Fruit fly (Drosophila melanogaster) whole organism, embryonic: ENCODE results near the gene CG13928.

Experiments used
- Adf1 ChIP-seq: fragments of 200-800 bp; sonication (Bioruptor generic); IDR thresholded peaks from 2 replicates; pipeline ENCODE4 v1.3.6; 2022; ENCODE audit warnings: missing biosample characterization, missing genetic modification characterization
- CG10543 ChIP-seq: fragments of 200-800 bp; sonication (Bioruptor generic); optimal IDR thresholded peaks from 3 replicates; lab custom pipeline; 2017; ENCODE audit warnings: missing biosample characterization, mild to moderate bottlenecking, missing genetic modification characterization, moderate library complexity
- CG11695 ChIP-seq: fragments of 200-800 bp; sonication (Bioruptor generic); IDR thresholded peaks from 3 replicates; pipeline ENCODE4 v1.3.6; 2022; ENCODE audit warnings: missing biosample characterization, missing genetic modification characterization
- CG12071 ChIP-seq: fragments of 200-800 bp; sonication (Bioruptor generic); optimal IDR thresholded peaks from 3 replicates; lab custom pipeline; 2018; ENCODE audit warnings: missing biosample characterization, mild to moderate bottlenecking, missing genetic modification characterization
- CG12155 ChIP-seq: fragments of 200-800 bp; sonication (Bioruptor generic); optimal IDR thresholded peaks from 3 replicates; lab custom pipeline; 2016; ENCODE audit warnings: missing biosample characterization, missing genetic modification characterization
- CG15601 ChIP-seq: fragments of 200-800 bp; sonication (Bioruptor generic); optimal IDR thresholded peaks from 3 replicates; lab custom pipeline; 2019; ENCODE audit warnings: missing biosample characterization, mild to moderate bottlenecking, missing genetic modification characterization, moderate library complexity
- CG16863 ChIP-seq: fragments of 200-800 bp; sonication (Bioruptor generic); optimal IDR thresholded peaks from 3 replicates; lab custom pipeline; 2016; ENCODE audit warnings: missing biosample characterization, missing genetic modification characterization
- CG17568 ChIP-seq: fragments of 200-800 bp; sonication (Bioruptor generic); optimal IDR thresholded peaks from 2 replicates; lab custom pipeline; 2018; ENCODE audit warnings: missing biosample characterization, mild to moderate bottlenecking, missing genetic modification characterization, moderate library complexity
- CG17612 ChIP-seq: fragments of 200-800 bp; sonication (Bioruptor generic); IDR thresholded peaks from 2 replicates; pipeline ENCODE4 v1.3.6; 2022; ENCODE audit warnings: missing biosample characterization, missing genetic modification characterization
- CG18262 ChIP-seq: fragments of 200-800 bp; optimal IDR thresholded peaks from 3 replicates; lab custom pipeline; 2019; ENCODE audit warnings: missing biosample characterization, mild to moderate bottlenecking, missing genetic modification characterization, moderate library complexity
- CG2116 ChIP-seq: fragments of 200-800 bp; sonication (Bioruptor generic); optimal IDR thresholded peaks from 3 replicates; lab custom pipeline; 2018; ENCODE audit warnings: missing biosample characterization, mild to moderate bottlenecking, missing genetic modification characterization
- CG31224 ChIP-seq: fragments of 200-800 bp; sonication (Bioruptor generic); IDR thresholded peaks from 2 replicates; pipeline ENCODE4 v1.3.6; 2022; ENCODE audit warnings: missing biosample characterization, missing genetic modification characterization
- CG33557 ChIP-seq: fragments of 200-800 bp; sonication (Bioruptor generic); optimal IDR thresholded peaks from 2 replicates; lab custom pipeline; 2019; ENCODE audit warnings: missing biosample characterization, mild to moderate bottlenecking, missing genetic modification characterization, moderate library complexity
- CG3726 ChIP-seq: fragments of 200-800 bp; sonication (Bioruptor generic); IDR thresholded peaks from 3 replicates; pipeline ENCODE4, ENCODE4 v1.3.6; 2022; ENCODE audit warnings: missing biosample characterization, missing genetic modification characterization
- CG3838 ChIP-seq: fragments of 200-800 bp; sonication (Bioruptor generic); optimal IDR thresholded peaks from 3 replicates; lab custom pipeline; 2016; ENCODE audit warnings: missing biosample characterization, missing genetic modification characterization
- CG4424 ChIP-seq: fragments of 200-800 bp; sonication (Bioruptor generic); optimal IDR thresholded peaks from 3 replicates; lab custom pipeline; 2016; ENCODE audit warnings: missing biosample characterization, missing genetic modification characterization
- CG5180 ChIP-seq: fragments of 200-800 bp; sonication (Bioruptor generic); optimal IDR thresholded peaks from 3 replicates; lab custom pipeline; 2017; ENCODE audit warnings: missing biosample characterization, missing genetic modification characterization, mild to moderate bottlenecking, moderate library complexity, missing genetic modification reagents
- CG6272 ChIP-seq: fragments of 200-800 bp; sonication (Bioruptor generic); IDR thresholded peaks from 2 replicates; pipeline ENCODE4 v1.3.6; 2022; ENCODE audit warnings: missing biosample characterization, missing genetic modification characterization
- CG6854 ChIP-seq: fragments of 200-800 bp; sonication (Bioruptor generic); optimal IDR thresholded peaks from 3 replicates; lab custom pipeline; 2017; ENCODE audit warnings: missing biosample characterization, mild to moderate bottlenecking, missing genetic modification characterization
- CG8388 ChIP-seq: fragments of 200-800 bp; sonication (Bioruptor generic); optimal IDR thresholded peaks from 2 replicates; lab custom pipeline; 2019; ENCODE audit warnings: missing biosample characterization, mild to moderate bottlenecking, missing genetic modification characterization, moderate library complexity
- CG8924 ChIP-seq: fragments of 200-800 bp; optimal IDR thresholded peaks from 3 replicates; lab custom pipeline; 2019; ENCODE audit warnings: missing biosample characterization, mild to moderate bottlenecking, missing genetic modification characterization, moderate library complexity
- CG9797 ChIP-seq: fragments of 200-800 bp; sonication (Bioruptor generic); optimal IDR thresholded peaks from 3 replicates; lab custom pipeline; 2018; ENCODE audit warnings: missing biosample characterization, mild to moderate bottlenecking, missing genetic modification characterization
- Drgx ChIP-seq: fragments of 200-800 bp; sonication (Bioruptor generic); IDR thresholded peaks from 2 replicates; pipeline ENCODE4 v1.3.6; 2022; ENCODE audit warnings: missing biosample characterization, missing genetic modification characterization
- Fer3 ChIP-seq: fragments of 200-800 bp; sonication (Bioruptor generic); optimal IDR thresholded peaks from 2 replicates; lab custom pipeline; 2018; ENCODE audit warnings: missing biosample characterization, mild to moderate bottlenecking, missing genetic modification characterization, moderate library complexity
- HLHmδ ChIP-seq: fragments of 200-800 bp; sonication (Bioruptor generic); optimal IDR thresholded peaks from 2 replicates; lab custom pipeline; 2018; ENCODE audit warnings: missing biosample characterization, mild to moderate bottlenecking, missing genetic modification characterization, moderate library complexity
- HmgZ ChIP-seq: fragments of 200-800 bp; sonication (Bioruptor generic); optimal IDR thresholded peaks from 2 replicates; lab custom pipeline; 2018; ENCODE audit warnings: missing biosample characterization, mild to moderate bottlenecking, missing genetic modification characterization
- Hmr ChIP-seq: fragments of 200-800 bp; sonication (Bioruptor generic); optimal IDR thresholded peaks from 3 replicates; lab custom pipeline; 2017; ENCODE audit warnings: mild to moderate bottlenecking, missing biosample characterization, missing genetic modification reagents, missing genetic modification characterization
- Kr ChIP-seq: fragments of 200-800 bp; sonication (Bioruptor generic); optimal IDR thresholded peaks from 2 replicates; lab custom pipeline; 2017; ENCODE audit warnings: missing biosample characterization, mild to moderate bottlenecking, missing genetic modification characterization
- MBD-R2 ChIP-seq: fragments of 200-800 bp; sonication (Bioruptor generic); IDR thresholded peaks from 2 replicates; pipeline ENCODE4 v1.3.6; 2022; ENCODE audit warnings: missing biosample characterization, missing genetic modification characterization
- Mes4 ChIP-seq: fragments of 200-800 bp; sonication (Bioruptor generic); optimal IDR thresholded peaks from 2 replicates; lab custom pipeline; 2016; ENCODE audit warnings: missing biosample characterization, missing genetic modification characterization
- Mrtf ChIP-seq: fragments of 200-800 bp; sonication (Bioruptor generic); IDR thresholded peaks from 3 replicates; pipeline ENCODE4 v1.3.6; 2022; ENCODE audit warnings: missing biosample characterization, missing genetic modification characterization
- Nf-YC ChIP-seq: fragments of 200-800 bp; optimal IDR thresholded peaks from 3 replicates; lab custom pipeline; 2019; ENCODE audit warnings: missing biosample characterization, mild to moderate bottlenecking, missing genetic modification characterization, moderate library complexity
- Pdp1 ChIP-seq, 2 experiments: fragments of 200-800 bp; sonication (Bioruptor generic); optimal IDR thresholded peaks; 3 replicates each; lab custom pipeline; 2016; ENCODE audit warnings: missing biosample characterization in 2 of 2, missing genetic modification characterization in 2 of 2, mild to moderate bottlenecking in 1 of 2, moderate library complexity in 1 of 2
- Vsx1 ChIP-seq: fragments of 200-800 bp; sonication (Bioruptor generic); optimal IDR thresholded peaks from 2 replicates; lab custom pipeline; 2017; ENCODE audit warnings: missing biosample characterization, mild to moderate bottlenecking, missing genetic modification characterization, missing genetic modification reagents
- amos ChIP-seq: fragments of 200-800 bp; sonication (Bioruptor generic); IDR thresholded peaks from 2 replicates; pipeline ENCODE4 v1.3.6; 2022; ENCODE audit warnings: missing biosample characterization, missing genetic modification characterization; ENCODE audit not compliant: partially characterized antibody
- eve ChIP-seq, 2 experiments: fragments of >200 bp; optimal IDR thresholded peaks; 2 replicates each; lab custom pipeline; 2017; ENCODE audit warnings: missing biosample characterization in 2 of 2, missing genetic modification characterization in 2 of 2
- ewg ChIP-seq: fragments of 200-800 bp; sonication (Bioruptor generic); optimal IDR thresholded peaks from 3 replicates; lab custom pipeline; 2017; ENCODE audit warnings: mild to moderate bottlenecking, missing biosample characterization, missing genetic modification reagents, missing genetic modification characterization
- fu2 ChIP-seq: fragments of 200-800 bp; sonication (Bioruptor generic); optimal IDR thresholded peaks from 2 replicates; lab custom pipeline; 2016; ENCODE audit warnings: missing biosample characterization, missing genetic modification characterization
- ham ChIP-seq: fragments of 200-800 bp; sonication (Bioruptor generic); IDR thresholded peaks from 2 replicates; pipeline ENCODE4 v1.3.6; 2022; ENCODE audit warnings: missing biosample characterization, missing genetic modification characterization
- hkb ChIP-seq, 2 experiments: fragments of 200-800 bp in 1 of 2; fragments of >200 bp in 1 of 2; sonication (Bioruptor generic) in 1 of 2; IDR thresholded peaks in 1 of 2; optimal IDR thresholded peaks in 1 of 2; 2 replicates each; pipeline versions ENCODE4 v1.3.6 to Lab custom; 2017 to 2022; ENCODE audit warnings: missing biosample characterization in 1 of 2, missing genetic modification characterization in 1 of 2
- mam ChIP-seq: fragments of 200-800 bp; sonication (Bioruptor generic); optimal IDR thresholded peaks from 3 replicates; lab custom pipeline; 2016; ENCODE audit warnings: missing biosample characterization, missing genetic modification characterization
- nerfin-2 ChIP-seq: fragments of 200-800 bp; sonication (Bioruptor generic); IDR thresholded peaks from 2 replicates; pipeline ENCODE4 v1.3.6; 2022; ENCODE audit warnings: missing biosample characterization, missing genetic modification characterization; ENCODE audit not compliant: partially characterized antibody
- oc ChIP-seq: fragments of 200-800 bp; sonication (Bioruptor generic); optimal IDR thresholded peaks from 2 replicates; lab custom pipeline; 2018; ENCODE audit warnings: missing biosample characterization, mild to moderate bottlenecking, missing genetic modification characterization, moderate library complexity
- ssp ChIP-seq: fragments of 200-800 bp; sonication (Bioruptor generic); IDR thresholded peaks from 2 replicates; pipeline ENCODE4 v1.3.6; 2022; ENCODE audit warnings: missing biosample characterization, missing genetic modification characterization
- stwl ChIP-seq: fragments of 200-800 bp; sonication (Bioruptor generic); optimal IDR thresholded peaks from 3 replicates; lab custom pipeline; 2018; ENCODE audit warnings: missing biosample characterization, mild to moderate bottlenecking, missing genetic modification characterization, moderate library complexity
- sug ChIP-seq: fragments of 200-800 bp; optimal IDR thresholded peaks from 2 replicates; lab custom pipeline; 2019; ENCODE audit warnings: missing biosample characterization, mild to moderate bottlenecking, missing genetic modification characterization, moderate library complexity
- tgo ChIP-seq: fragments of 200-800 bp; sonication (Bioruptor generic); IDR thresholded peaks from 3 replicates; pipeline ENCODE4 v1.3.6; 2022; ENCODE audit warnings: missing biosample characterization, missing genetic modification characterization
- tx ChIP-seq: fragments of 200-800 bp; sonication (Bioruptor generic); optimal IDR thresholded peaks from 2 replicates; lab custom pipeline; 2016; ENCODE audit warnings: missing biosample characterization, missing genetic modification characterization
- yki ChIP-seq: fragments of >200 bp; optimal IDR thresholded peaks from 3 replicates; lab custom pipeline; 2018

The CG13928 gene

DNA sequence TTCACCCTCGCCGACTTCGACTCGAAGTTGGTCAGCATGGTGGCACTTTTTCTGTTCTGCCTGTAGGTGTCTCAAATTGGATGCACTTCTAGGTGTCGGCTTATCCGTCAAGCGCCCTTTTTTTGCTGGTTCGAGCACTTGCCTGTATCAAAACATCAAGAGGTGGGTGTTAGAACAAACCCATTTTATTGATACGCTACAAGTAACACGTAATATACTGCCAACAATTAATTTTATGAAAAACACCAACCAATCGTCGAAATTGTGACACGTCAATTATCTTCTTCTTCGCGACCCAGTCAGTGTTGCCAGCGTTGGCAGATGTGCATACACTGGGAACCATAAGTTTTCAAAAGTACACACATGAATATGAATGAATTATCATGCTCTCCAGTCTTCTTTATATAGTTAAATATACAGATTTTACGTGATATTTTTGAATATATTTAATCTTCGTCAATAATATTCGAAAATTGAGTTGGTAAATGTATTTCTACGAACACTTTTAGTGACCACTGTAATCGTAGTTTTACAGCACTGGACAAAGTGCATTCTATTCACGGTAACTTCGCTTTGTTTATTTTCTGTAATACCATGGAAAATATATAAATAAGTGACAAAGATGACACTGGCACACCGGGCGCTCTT lies 16.9 kb upstream of the CG13928 start, which contains the start of the genes alphaCOP and CG13919 (continued):
- TF ChIP-seq Fer3 (peak; percentile 96), ham (GFP tag; lab: Robert Waterston, UW) (peak; percentile 92), CG8388 (GFP tag; lab: Kevin White, UChicago) (peak; percentile 100), hkb (optimal IDR thresholded peaks at IDR 0.05; lab: Kevin White, UChicago) (no peak), hkb (GFP tag; IDR thresholded peaks at IDR 0.05; lab: Robert Waterston, UW) (peak; percentile 94), CG33557 (GFP tag; lab: Kevin White, UChicago) (peak; percentile 95), sug (tag; lab: Kevin White, UChicago) (peak; percentile 94), Vsx1 (GFP tag; lab: Kevin White, UChicago) (peak; percentile 87), CG12155 (GFP tag; lab: Kevin White, UChicago) (peak; percentile 96), Drgx (GFP tag; lab: Robert Waterston, UW) (peak; percentile 96), HLHmδ (no peak), tx (GFP tag; lab: Kevin White, UChicago) (peak; percentile 88), CG4424 (peak; percentile 96), CG6272 (GFP tag; lab: Robert Waterston, UW) (peak; percentile 95), CG10543 (GFP tag; lab: Kevin White, UChicago) (peak; percentile 90), Mes4 (GFP tag; lab: Kevin White, UChicago) (peak; percentile 89), CG15601 (tag; lab: Kevin White, UChicago) (peak; percentile 95), nerfin-2 (GFP tag; lab: Robert Waterston, UW) (no peak), CG31224 (peak; percentile 94), Pdp1 (GFP tag; optimal IDR thresholded peaks at IDR 0.05; lab: Kevin White, UChicago) (peak; percentile 93 to 96), tgo (GFP tag; lab: Robert Waterston, UW) (peak; percentile 97), ssp (peak; percentile 92), oc (tag; lab: Kevin White, UChicago) (peak; percentile 97), CG3838 (GFP tag; lab: Kevin White, UChicago) (peak; percentile 89), Kr (no peak), eve (GFP tag; optimal IDR thresholded peaks at IDR 0.05; lab: Kevin White, UChicago) (no peak), fu2 (GFP tag; lab: Kevin White, UChicago) (peak; percentile 84), CG9797 (peak; percentile 32), yki (lab: Kevin White, UChicago) (no peak), HmgZ (tag; lab: Kevin White, UChicago) (peak; percentile 98), Hmr (GFP tag; lab: Kevin White, UChicago) (peak; percentile 96), CG6854 (GFP tag; lab: Kevin White, UChicago) (peak; percentile 86), CG2116 (GFP tag; lab: Kevin White, UChicago) (peak; percentile 86), CG16863 (peak; percentile 91), MBD-R2 (GFP tag; lab: Robert Waterston, UW) (peak; percentile 99), Mrtf (GFP tag; lab: Robert Waterston, UW) (peak; percentile 95), CG11695 (peak; percentile 95), amos (GFP tag; lab: Robert Waterston, UW) (no peak), Adf1 (GFP tag; lab: Robert Waterston, UW) (peak; percentile 85), CG17612 (peak; percentile 96), CG5180 (GFP tag; lab: Kevin White, UChicago) (peak; percentile 71), stwl (tag; lab: Kevin White, UChicago) (peak; percentile 83), CG18262 (peak; percentile 95), CG3726 (GFP tag; lab: Robert Waterston, UW) (peak; percentile 93), mam (GFP tag; lab: Kevin White, UChicago) (peak; percentile 95), CG17568 (GFP tag; lab: Kevin White, UChicago) (no peak), Nf-YC (tag; lab: Kevin White, UChicago) (peak; percentile 85), CG8924 (peak; percentile 97), CG12071 (GFP tag; lab: Kevin White, UChicago) (peak; percentile 81), ewg (GFP tag; lab: Kevin White, UChicago) (peak; percentile 92)
